Worm (Caenorhabditis elegans) whole organism, midembryonic: ENCODE results near the gene K03B4.8.

ENCODE experiments used
- T22C8.4 ChIP-seq: fragments of 200-800 bp; sonication (Bioruptor generic); IDR thresholded peaks from 2 replicates; pipeline ENCODE4 v1.3.6; 2022; ENCODE audit warnings: missing genetic modification characterization, missing compliant biosample characterization
- flt-1 ChIP-seq: fragments of 200-800 bp; sonication (Bioruptor generic); IDR thresholded peaks from 2 replicates; pipeline ENCODE4 v1.3.6; 2022; ENCODE audit warnings: missing genetic modification characterization, missing compliant biosample characterization
- ref-1 ChIP-seq: fragments of 200-800 bp; sonication (Bioruptor generic); conservative IDR thresholded peaks from 2 replicates; pipeline ENCODE4 v1.3.6; 2022; ENCODE audit warnings: missing genetic modification reagents, missing genetic modification characterization, missing compliant biosample characterization

DNA sequence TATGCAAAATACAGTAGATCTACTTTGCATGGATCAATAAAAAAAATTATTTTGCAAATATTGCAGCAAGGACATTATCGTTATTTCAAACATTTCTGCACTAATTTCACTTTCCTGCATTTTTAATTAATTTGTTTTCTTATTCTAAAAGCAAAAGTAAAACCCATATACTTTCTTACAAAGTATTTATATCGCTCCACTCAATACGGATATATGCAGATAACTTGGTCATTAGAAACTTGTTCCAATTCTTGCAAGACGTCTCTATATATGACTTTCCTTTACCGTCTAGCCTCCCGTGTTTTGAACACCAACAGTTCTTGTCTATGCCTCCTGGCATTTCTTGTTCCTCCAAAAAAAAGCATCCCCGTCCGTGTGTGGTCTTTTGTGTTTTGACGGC is 36.1 kb upstream of the K03B4.8 start, which contains the start of gene oac-24:
- no peak for TF ChIP-seq flt-1 (GFP tag; lab: Robert Waterston, UW)
- TF ChIP-seq T22C8.4 (GFP tag; lab: Robert Waterston, UW): no peak
- no peak for TF ChIP-seq ref-1 (GFP tag; lab: Robert Waterston, UW)
